Fruit fly (Drosophila melanogaster) whole organism, pupa: ENCODE results near the gene CG42876.

ENCODE experiments used
- CG32121 ChIP-seq: fragments of 200-800 bp; sonication (Bioruptor generic); IDR thresholded peaks from 2 replicates; pipeline ENCODE4 v1.3.6; 2022; ENCODE audit warnings: missing biosample characterization, missing genetic modification characterization
- Snoo ChIP-seq: fragments of 200-800 bp; sonication (Bioruptor generic); optimal IDR thresholded peaks from 3 replicates; lab custom pipeline; 2017; ENCODE audit warnings: missing biosample characterization, mild to moderate bottlenecking, missing genetic modification characterization, inconsistent platforms
- gl ChIP-seq: fragments of 200-800 bp; sonication (Bioruptor generic); optimal IDR thresholded peaks from 2 replicates; lab custom pipeline; 2018; ENCODE audit warnings: missing biosample characterization, mild to moderate bottlenecking, missing genetic modification characterization

- TF ChIP-seq gl: no peak
- no peak for TF ChIP-seq CG32121
- TF ChIP-seq Snoo (tag; lab: Kevin White, UChicago): no peak
Measured at dm6 chr2L:15764029-15764428, 47.9 kb downstream of the CG42876 start, which contains the start of gene CG3793.
